Worm (Caenorhabditis elegans) whole organism, dauer: ENCODE measurements around the gene best-2.

Experiments
- unc-62 ChIP-seq: sonication (generic microtip); optimal IDR thresholded peaks from 2 replicates; lab custom pipeline; 2017; ENCODE audit warnings: missing biosample characterization, missing genetic modification reagents, missing genetic modification characterization

The best-2 gene

ce11 chrIV:13112982-13113381 lies at the start of gene best-2:
TSS of gene best-2 (minus strand) at chrIV:13113082.
- TF ChIP-seq unc-62 (GFP tag; lab: Kevin White, UChicago) = no peak

ce11 chrIV:13154391-13155283 lies 41.8 kb upstream of the best-2 start, which contains the start of the genes crld-1 and msh-5:
TSS of gene crld-1 (minus strand) at chrIV:13154441.
TSS of gene msh-5 (plus strand) at chrIV:13155233.
- TF ChIP-seq unc-62 (GFP tag; lab: Kevin White, UChicago) = no peak

ce11 chrIV:13149276-13149675 lies 36.4 kb upstream of the best-2 start, which contains the start of gene nlp-79:
TSS of gene nlp-79 (plus strand) at chrIV:13149576.
- TF ChIP-seq unc-62 (GFP tag; lab: Kevin White, UChicago) = no peak

- no peak for TF ChIP-seq unc-62 (GFP tag; lab: Kevin White, UChicago)
These were observed 29.4 kb upstream of the best-2 start, which contains the start of gene spe-43 for ce11 chrIV:13142254-13142653. TSS of gene spe-43 (minus strand) at chrIV:13142354.

- no peak for TF ChIP-seq unc-62 (GFP tag; lab: Kevin White, UChicago)
These were observed 14.8 kb upstream of the best-2 start for ce11 chrIV:13127720-13128119.

- no peak for TF ChIP-seq unc-62 (GFP tag; lab: Kevin White, UChicago)
These were observed 13.1 kb upstream of the best-2 start for ce11 chrIV:13125999-13126398.

- no peak for TF ChIP-seq unc-62 (GFP tag; lab: Kevin White, UChicago)
These were observed 8.5 kb upstream of the best-2 start for ce11 chrIV:13121396-13121795.

- no peak for TF ChIP-seq unc-62 (GFP tag; lab: Kevin White, UChicago)
These were observed 5.9 kb upstream of the best-2 start, which contains the start of gene unc-30 for ce11 chrIV:13118794-13119193. TSS of gene unc-30 (plus strand) at chrIV:13118977.

ce11 chrIV:13116679-13117078 lies 3.8 kb upstream of the best-2 start:
- no peak for TF ChIP-seq unc-62 (GFP tag; lab: Kevin White, UChicago)

- no peak for TF ChIP-seq unc-62 (GFP tag; lab: Kevin White, UChicago)
These were observed 2.0 kb downstream of the best-2 start for ce11 chrIV:13110876-13111275.

ce11 chrIV:13109751-13110150 lies 3.1 kb downstream of the best-2 start, which contains the start of gene best-1:
TSS of gene best-1 (minus strand) at chrIV:13109779.
- no peak for TF ChIP-seq unc-62 (GFP tag; lab: Kevin White, UChicago)

- TF ChIP-seq unc-62 (GFP tag; lab: Kevin White, UChicago) = no peak
These were observed 4.5 kb downstream of the best-2 start for ce11 chrIV:13108430-13108829.

- no peak for TF ChIP-seq unc-62 (GFP tag; lab: Kevin White, UChicago)
These were observed 5.5 kb downstream of the best-2 start, which contains the start of gene B0564.2 for ce11 chrIV:13107359-13107758. TSS of gene B0564.2 (plus strand) at chrIV:13107659.

ce11 chrIV:13104900-13105299 lies 8.0 kb downstream of the best-2 start, which contains the start of gene rde-11:
TSS of gene rde-11 (plus strand) at chrIV:13105200.
- TF ChIP-seq unc-62 (GFP tag; lab: Kevin White, UChicago) = no peak

- no peak for TF ChIP-seq unc-62 (GFP tag; lab: Kevin White, UChicago)
These were observed 12.5 kb downstream of the best-2 start, which contains the start of gene fask-1 for ce11 chrIV:13100415-13100814. TSS of gene fask-1 (plus strand) at chrIV:13100715.

- TF ChIP-seq unc-62 (GFP tag; lab: Kevin White, UChicago) = no peak
These were observed 14.2 kb downstream of the best-2 start, which contains the start of the genes dli-1, tin-9.2 and exos-4.1 for ce11 chrIV:13098652-13099051. TSS of gene dli-1 (minus strand) at chrIV:13098792. TSS of gene tin-9.2 (plus strand) at chrIV:13098995. TSS of gene exos-4.1 (plus strand) at chrIV:13098999.
